Fruit fly (Drosophila melanogaster) whole organism, prepupa: ENCODE measurements around the gene CG42747.

Source experiments
- CG31627 ChIP-seq: fragments of 200-800 bp; sonication (Bioruptor generic); optimal IDR thresholded peaks from 3 replicates; lab custom pipeline; 2016; ENCODE audit warnings: missing biosample characterization, missing genetic modification characterization
- CG8632 ChIP-seq: fragments of 200-800 bp; sonication (Bioruptor generic); optimal IDR thresholded peaks from 3 replicates; lab custom pipeline; 2016; ENCODE audit warnings: missing biosample characterization, missing genetic modification characterization
- Hr39 ChIP-seq: fragments of 200-800 bp; sonication (Bioruptor generic); optimal IDR thresholded peaks from 2 replicates; lab custom pipeline; 2016; ENCODE audit warnings: missing biosample characterization, missing genetic modification characterization
- achi ChIP-seq: fragments of 200-800 bp; sonication (Bioruptor generic); optimal IDR thresholded peaks from 3 replicates; lab custom pipeline; 2016; ENCODE audit warnings: missing biosample characterization, missing genetic modification characterization
- eg ChIP-seq: fragments of 200-800 bp; sonication (Bioruptor generic); IDR thresholded peaks from 3 replicates; pipeline ENCODE4 v1.3.6; 2022; ENCODE audit warnings: missing biosample characterization, missing genetic modification characterization
- net ChIP-seq: fragments of 200-800 bp; sonication (Bioruptor generic); optimal IDR thresholded peaks from 3 replicates; lab custom pipeline; 2016; ENCODE audit warnings: missing biosample characterization, missing genetic modification characterization
- svp ChIP-seq: fragments of 200-800 bp; sonication (Bioruptor generic); peaks from one replicate; lab custom pipeline; 2016; ENCODE audit warnings: missing biosample characterization, missing genetic modification characterization

- TF ChIP-seq net = peak; percentile 7
- no peak for TF ChIP-seq CG31627 (GFP tag; lab: Kevin White, UChicago)
- TF ChIP-seq svp (GFP tag; lab: Kevin White, UChicago) = no peak
- TF ChIP-seq achi = peak; percentile 23
- no peak for TF ChIP-seq Hr39 (GFP tag; lab: Kevin White, UChicago)
- TF ChIP-seq eg = 0 out of 3 replicates have a peak, but pooled peaks have one; percentile 30
- peak; percentile 20 for TF ChIP-seq CG8632 (GFP tag; lab: Kevin White, UChicago)
Measured at dm6 chr3L:6455383-6455782, 55.0 kb downstream of the CG42747 start.
